Fruit fly (Drosophila melanogaster) whole organism, embryonic: ENCODE results near the gene Grip75.

Experiments used
- Bgb ChIP-seq: fragments of 200-800 bp; sonication (Bioruptor generic); IDR thresholded peaks from 2 replicates; pipeline ENCODE4 v1.3.6; 2022; ENCODE audit warnings: missing biosample characterization, missing genetic modification characterization; ENCODE audit not compliant: partially characterized antibody
- CG11504 ChIP-seq: fragments of 200-800 bp; sonication (Bioruptor generic); optimal IDR thresholded peaks from 3 replicates; lab custom pipeline; 2019; ENCODE audit warnings: missing biosample characterization, mild to moderate bottlenecking, missing genetic modification characterization, moderate library complexity
- CG11695 ChIP-seq: fragments of 200-800 bp; sonication (Bioruptor generic); IDR thresholded peaks from 3 replicates; pipeline ENCODE4 v1.3.6; 2022; ENCODE audit warnings: missing biosample characterization, missing genetic modification characterization
- CG1603 ChIP-seq: fragments of 200-800 bp; sonication (Bioruptor generic); optimal IDR thresholded peaks from 2 replicates; lab custom pipeline; 2019; ENCODE audit warnings: missing biosample characterization, mild to moderate bottlenecking, missing genetic modification characterization, moderate library complexity
- CG1792 ChIP-seq: fragments of 200-800 bp; sonication (Bioruptor generic); optimal IDR thresholded peaks from 2 replicates; lab custom pipeline; 2016; ENCODE audit warnings: missing biosample characterization, missing genetic modification characterization
- CG2116 ChIP-seq: fragments of 200-800 bp; sonication (Bioruptor generic); optimal IDR thresholded peaks from 3 replicates; lab custom pipeline; 2018; ENCODE audit warnings: missing biosample characterization, mild to moderate bottlenecking, missing genetic modification characterization
- CG2120 ChIP-seq: fragments of 200-800 bp; sonication (Bioruptor generic); optimal IDR thresholded peaks from 3 replicates; lab custom pipeline; 2016; ENCODE audit warnings: missing biosample characterization, missing genetic modification characterization
- CG2202 ChIP-seq: fragments of 200-800 bp; sonication (Bioruptor generic); optimal IDR thresholded peaks from 2 replicates; lab custom pipeline; 2018; ENCODE audit warnings: missing biosample characterization, mild to moderate bottlenecking, missing genetic modification characterization
- CG34224 ChIP-seq: fragments of 200-800 bp; sonication (Bioruptor generic); IDR thresholded peaks from 3 replicates; pipeline ENCODE4 v1.3.6; 2022; ENCODE audit warnings: missing biosample characterization, missing genetic modification characterization; ENCODE audit not compliant: partially characterized antibody
- CG34376 ChIP-seq: fragments of 200-800 bp; sonication (Bioruptor generic); optimal IDR thresholded peaks from 2 replicates; lab custom pipeline; 2018; ENCODE audit warnings: missing biosample characterization, mild to moderate bottlenecking, missing genetic modification characterization
- CG3847 ChIP-seq: fragments of 200-800 bp; sonication (Bioruptor generic); IDR thresholded peaks from 2 replicates; pipeline ENCODE4 v1.3.6; 2022; ENCODE audit warnings: missing biosample characterization, missing genetic modification characterization
- CG4617 ChIP-seq: fragments of 200-800 bp; sonication (Bioruptor generic); optimal IDR thresholded peaks from 3 replicates; lab custom pipeline; 2016; ENCODE audit warnings: missing biosample characterization, missing genetic modification characterization, borderline replicate concordance
- CrebB ChIP-seq: fragments of 200-800 bp; sonication (Bioruptor generic); optimal IDR thresholded peaks from 3 replicates; lab custom pipeline; 2018; ENCODE audit warnings: missing biosample characterization, mild to moderate bottlenecking, missing genetic modification characterization
- Dad ChIP-seq: fragments of 200-800 bp; sonication (Bioruptor generic); optimal IDR thresholded peaks from 3 replicates; lab custom pipeline; 2016; ENCODE audit warnings: missing biosample characterization, missing genetic modification characterization
- Dll ChIP-seq: fragments of 200-800 bp; sonication (Bioruptor generic); IDR thresholded peaks from 4 replicates; pipeline ENCODE4 v1.3.6; 2022; ENCODE audit warnings: missing biosample characterization, missing genetic modification characterization; ENCODE audit not compliant: partially characterized antibody
- Dp ChIP-seq: fragments of 200-800 bp; sonication (Bioruptor generic); optimal IDR thresholded peaks from 2 replicates; lab custom pipeline; 2018; ENCODE audit warnings: missing biosample characterization, mild to moderate bottlenecking, missing genetic modification characterization, moderate library complexity
- Fer1 ChIP-seq: fragments of 200-800 bp; sonication (Bioruptor generic); optimal IDR thresholded peaks from 2 replicates; lab custom pipeline; 2017; ENCODE audit warnings: missing biosample characterization, mild to moderate bottlenecking, missing genetic modification characterization
- Gug ChIP-seq: fragments of 200-800 bp; sonication (Bioruptor generic); IDR thresholded peaks from 4 replicates; pipeline ENCODE4 v1.3.6; 2022; ENCODE audit warnings: missing biosample characterization, missing genetic modification characterization
- HLH4C ChIP-seq: fragments of 200-800 bp; sonication (Bioruptor generic); IDR thresholded peaks from 3 replicates; pipeline ENCODE4 v1.3.6; 2022; ENCODE audit warnings: missing biosample characterization, missing genetic modification characterization; ENCODE audit not compliant: partially characterized antibody
- HLH54F ChIP-seq: fragments of 200-800 bp; sonication (Bioruptor generic); optimal IDR thresholded peaks from 3 replicates; lab custom pipeline; 2016; ENCODE audit warnings: missing biosample characterization, missing genetic modification characterization
- MESR4 ChIP-seq: fragments of 200-800 bp; sonication (Bioruptor generic); optimal IDR thresholded peaks from 2 replicates; lab custom pipeline; 2018; ENCODE audit warnings: missing biosample characterization, mild to moderate bottlenecking, missing genetic modification characterization, moderate library complexity
- Med ChIP-seq: fragments of 200-800 bp; sonication (Bioruptor generic); peaks from one replicate; lab custom pipeline; 2016; ENCODE audit warnings: missing biosample characterization, missing genetic modification characterization, mild to moderate bottlenecking, inconsistent platforms, moderate library complexity
- Opbp ChIP-seq: fragments of 200-800 bp; sonication (Bioruptor generic); IDR thresholded peaks from 3 replicates; pipeline ENCODE4 v1.3.6; 2022; ENCODE audit warnings: missing biosample characterization, missing genetic modification characterization; ENCODE audit not compliant: partially characterized antibody
- Rfx ChIP-seq: fragments of 200-800 bp; sonication (Bioruptor generic); IDR thresholded peaks from 2 replicates; pipeline ENCODE4 v1.3.6; 2022; ENCODE audit warnings: missing biosample characterization, missing genetic modification characterization
- Rx ChIP-seq: fragments of 200-800 bp; sonication (Bioruptor generic); IDR thresholded peaks from 2 replicates; pipeline ENCODE4 v1.3.6; 2022; ENCODE audit warnings: missing biosample characterization, missing genetic modification characterization
- ato ChIP-seq: fragments of 200-800 bp; sonication (Bioruptor generic); IDR thresholded peaks from 2 replicates; pipeline ENCODE4 v1.3.6; 2022; ENCODE audit warnings: missing biosample characterization, missing genetic modification characterization; ENCODE audit not compliant: partially characterized antibody
- danr ChIP-seq: fragments of 200-800 bp; sonication (Bioruptor generic); IDR thresholded peaks from 2 replicates; pipeline ENCODE4 v1.3.6; 2022; ENCODE audit warnings: missing biosample characterization, missing genetic modification characterization
- ewg ChIP-seq: fragments of 200-800 bp; sonication (Bioruptor generic); optimal IDR thresholded peaks from 3 replicates; lab custom pipeline; 2017; ENCODE audit warnings: mild to moderate bottlenecking, missing biosample characterization, missing genetic modification reagents, missing genetic modification characterization
- exex ChIP-seq: fragments of 200-800 bp; sonication (Bioruptor generic); optimal IDR thresholded peaks from 4 replicates; lab custom pipeline; 2018; ENCODE audit warnings: missing biosample characterization, mild to moderate bottlenecking, missing genetic modification characterization, moderate library complexity
- fu2 ChIP-seq: fragments of 200-800 bp; sonication (Bioruptor generic); optimal IDR thresholded peaks from 2 replicates; lab custom pipeline; 2016; ENCODE audit warnings: missing biosample characterization, missing genetic modification characterization
- gfzf ChIP-seq: fragments of 200-800 bp; sonication (Bioruptor generic); optimal IDR thresholded peaks from 2 replicates; lab custom pipeline; 2016; ENCODE audit warnings: missing biosample characterization, mild to moderate bottlenecking, missing genetic modification characterization, moderate library complexity
- hbn ChIP-seq: fragments of 200-800 bp; sonication (Bioruptor generic); IDR thresholded peaks from 2 replicates; pipeline ENCODE4 v1.3.6; 2022; ENCODE audit warnings: missing biosample characterization, missing genetic modification characterization; ENCODE audit not compliant: partially characterized antibody
- kni ChIP-seq: fragments of 200-800 bp; sonication (Bioruptor generic); optimal IDR thresholded peaks from 3 replicates; lab custom pipeline; 2017; ENCODE audit warnings: mild to moderate bottlenecking, missing biosample characterization, missing genetic modification reagents, missing genetic modification characterization
- lilli ChIP-seq: fragments of 200-800 bp; sonication (Bioruptor generic); optimal IDR thresholded peaks from 3 replicates; lab custom pipeline; 2016; ENCODE audit warnings: missing biosample characterization, missing genetic modification characterization
- maf-S ChIP-seq: fragments of 200-800 bp; sonication (Bioruptor generic); optimal IDR thresholded peaks from 2 replicates; lab custom pipeline; 2016; ENCODE audit warnings: missing biosample characterization, missing genetic modification characterization
- onecut ChIP-seq: fragments of 200-800 bp; sonication (Bioruptor generic); IDR thresholded peaks from 2 replicates; pipeline ENCODE4 v1.3.6; 2022; ENCODE audit warnings: missing biosample characterization, missing genetic modification characterization
- pb ChIP-seq: fragments of 200-800 bp; sonication (Bioruptor generic); optimal IDR thresholded peaks from 3 replicates; lab custom pipeline; 2016; ENCODE audit warnings: missing biosample characterization, missing genetic modification characterization
- pfk ChIP-seq: fragments of 200-800 bp; sonication (Bioruptor generic); optimal IDR thresholded peaks from 2 replicates; lab custom pipeline; 2018; ENCODE audit warnings: missing biosample characterization, mild to moderate bottlenecking, missing genetic modification characterization, moderate library complexity
- pzg ChIP-seq: fragments of 200-800 bp; sonication (Bioruptor generic); optimal IDR thresholded peaks from 3 replicates; lab custom pipeline; 2018; ENCODE audit warnings: missing biosample characterization, mild to moderate bottlenecking, missing genetic modification characterization, moderate library complexity
- rib ChIP-seq: fragments of 200-800 bp; sonication (Bioruptor generic); IDR thresholded peaks from 2 replicates; pipeline ENCODE4 v1.3.6; 2022; ENCODE audit warnings: missing biosample characterization, missing genetic modification characterization
- row ChIP-seq: fragments of 200-800 bp; sonication (Bioruptor generic); IDR thresholded peaks from 3 replicates; pipeline ENCODE4 v1.3.6; 2022; ENCODE audit warnings: missing biosample characterization, missing genetic modification characterization
- sim ChIP-seq: fragments of 200-800 bp; sonication (Bioruptor generic); IDR thresholded peaks from 2 replicates; pipeline ENCODE4 v1.3.6; 2022; ENCODE audit warnings: missing biosample characterization, missing genetic modification characterization
- ssp ChIP-seq: fragments of 200-800 bp; sonication (Bioruptor generic); IDR thresholded peaks from 2 replicates; pipeline ENCODE4 v1.3.6; 2022; ENCODE audit warnings: missing biosample characterization, missing genetic modification characterization
- stwl ChIP-seq: fragments of 200-800 bp; sonication (Bioruptor generic); optimal IDR thresholded peaks from 3 replicates; lab custom pipeline; 2018; ENCODE audit warnings: missing biosample characterization, mild to moderate bottlenecking, missing genetic modification characterization, moderate library complexity
- sug ChIP-seq: fragments of 200-800 bp; optimal IDR thresholded peaks from 2 replicates; lab custom pipeline; 2019; ENCODE audit warnings: missing biosample characterization, mild to moderate bottlenecking, missing genetic modification characterization, moderate library complexity
- unc-4 ChIP-seq: fragments of 200-800 bp; sonication (Bioruptor generic); IDR thresholded peaks from 2 replicates; pipeline ENCODE4 v1.3.6; 2022; ENCODE audit warnings: missing biosample characterization, missing genetic modification characterization; ENCODE audit not compliant: partially characterized antibody
- vfl ChIP-seq: fragments of 200-800 bp; sonication (Bioruptor generic); optimal IDR thresholded peaks from 2 replicates; lab custom pipeline; 2016; ENCODE audit warnings: missing biosample characterization, missing genetic modification characterization
- vvl ChIP-seq: fragments of 200-800 bp; sonication (Bioruptor generic); IDR thresholded peaks from 2 replicates; pipeline ENCODE4 v1.3.6; 2022; ENCODE audit warnings: missing biosample characterization, missing genetic modification characterization
- zen2 ChIP-seq: fragments of 200-800 bp; sonication (Bioruptor generic); IDR thresholded peaks from 3 replicates; pipeline ENCODE4 v1.3.6; 2022; ENCODE audit warnings: missing biosample characterization, missing genetic modification characterization; ENCODE audit not compliant: partially characterized antibody
- zfh2 ChIP-seq: fragments of 200-800 bp; sonication (Bioruptor generic); optimal IDR thresholded peaks from 2 replicates; lab custom pipeline; 2016; ENCODE audit warnings: missing biosample characterization, missing genetic modification characterization

Gene Grip75

dm6 chr2L:10437317-10437716 lies 45.8 kb upstream of the Grip75 start, which contains the start of gene STUB1 (continued):
- TF ChIP-seq hbn (peak; percentile 97), pfk (GFP tag; lab: Kevin White, UChicago) (peak; percentile 50), ewg (GFP tag; lab: Kevin White, UChicago) (peak; percentile 2), onecut (GFP tag; lab: Robert Waterston, UW) (peak; percentile 51), CG11504 (no peak), zen2 (peak; percentile 99), CrebB (no peak), unc-4 (GFP tag; lab: Robert Waterston, UW) (peak; percentile 96), CG2116 (GFP tag; lab: Kevin White, UChicago) (peak; percentile 65), Rfx (GFP tag; lab: Robert Waterston, UW) (peak; percentile 61), ato (GFP tag; lab: Robert Waterston, UW) (peak; percentile 93), Rx (GFP tag; lab: Robert Waterston, UW) (no peak), rib (GFP tag; lab: Robert Waterston, UW) (peak; percentile 42; the same call in 1 of the 2 replicates), exex (peak; percentile 24), row (peak; percentile 77), Dp (GFP tag; lab: Kevin White, UChicago) (peak; percentile 81), maf-S (GFP tag; lab: Kevin White, UChicago) (peak; percentile 11), sug (tag; lab: Kevin White, UChicago) (peak; percentile 35), Med (GFP tag; lab: Kevin White, UChicago) (peak; percentile 80), Dll (GFP tag; lab: Robert Waterston, UW) (peak; percentile 95), MESR4 (peak; percentile 46), vvl (peak; percentile 69), vfl (peak; percentile 25), CG34224 (GFP tag; lab: Robert Waterston, UW) (peak; percentile 98), HLH4C (peak; percentile 100), CG1603 (tag; lab: Kevin White, UChicago) (peak; percentile 88), ssp (GFP tag; lab: Robert Waterston, UW) (0 out of 2 replicates have a peak, but pooled peaks have one; percentile 18), CG2120 (peak; percentile 54), CG2202 (tag; lab: Kevin White, UChicago) (no peak), CG4617 (GFP tag; lab: Kevin White, UChicago) (peak; percentile 74), Bgb (GFP tag; lab: Robert Waterston, UW) (peak; percentile 100), CG3847 (peak; percentile 57), CG1792 (no peak), CG11695 (GFP tag; lab: Robert Waterston, UW) (no peak), zfh2 (peak; percentile 57), stwl (tag; lab: Kevin White, UChicago) (peak; percentile 53), lilli (peak; percentile 31), gfzf (GFP tag; lab: Kevin White, UChicago) (peak; percentile 3), Gug (GFP tag; lab: Robert Waterston, UW) (peak; percentile 57; the same call in 1 of the 4 replicates), pzg (GFP tag; lab: Kevin White, UChicago) (peak; percentile 90), kni (GFP tag; lab: Kevin White, UChicago) (no peak), pb (GFP tag; lab: Kevin White, UChicago) (no peak), sim (GFP tag; lab: Robert Waterston, UW) (no peak), Dad (peak; percentile 8), CG34376 (GFP tag; lab: Kevin White, UChicago) (peak; percentile 7), fu2 (GFP tag; lab: Kevin White, UChicago) (peak; percentile 27), Fer1 (GFP tag; lab: Kevin White, UChicago) (peak; percentile 26), HLH54F (GFP tag; lab: Kevin White, UChicago) (peak; percentile 13), danr (GFP tag; lab: Robert Waterston, UW) (no peak), Opbp (peak; percentile 97)
